Fruit fly (Drosophila melanogaster) whole organism, embryonic: ENCODE data around the gene CG31021.

ENCODE experiments used
- Ada2b ChIP-seq: fragments of 200-800 bp; sonication (Bioruptor generic); IDR thresholded peaks from 2 replicates; pipeline ENCODE4 v1.3.6; 2022; ENCODE audit warnings: missing biosample characterization, missing genetic modification characterization
- BtbVII ChIP-seq: fragments of 200-800 bp; sonication (Bioruptor generic); optimal IDR thresholded peaks from 3 replicates; lab custom pipeline; 2017; ENCODE audit warnings: missing biosample characterization, mild to moderate bottlenecking, missing genetic modification characterization
- CG10366 ChIP-seq: fragments of 200-800 bp; sonication (Bioruptor generic); IDR thresholded peaks from 2 replicates; pipeline ENCODE4 v1.3.6; 2022; ENCODE audit warnings: missing biosample characterization, missing genetic modification characterization
- CG11398 ChIP-seq: fragments of 200-800 bp; sonication (Bioruptor generic); optimal IDR thresholded peaks from 2 replicates; lab custom pipeline; 2016; ENCODE audit warnings: missing biosample characterization, missing genetic modification characterization
- CG13296 ChIP-seq: fragments of 200-800 bp; sonication (Bioruptor generic); optimal IDR thresholded peaks from 3 replicates; lab custom pipeline; 2018; ENCODE audit warnings: missing biosample characterization, mild to moderate bottlenecking, missing genetic modification characterization
- CG15073 ChIP-seq: fragments of 200-800 bp; sonication (Bioruptor generic); optimal IDR thresholded peaks from 2 replicates; lab custom pipeline; 2016; ENCODE audit warnings: missing biosample characterization, missing genetic modification characterization
- CG1603 ChIP-seq: fragments of 200-800 bp; sonication (Bioruptor generic); optimal IDR thresholded peaks from 2 replicates; lab custom pipeline; 2019; ENCODE audit warnings: missing biosample characterization, mild to moderate bottlenecking, missing genetic modification characterization, moderate library complexity
- CG17328 ChIP-seq: fragments of 200-800 bp; sonication (Bioruptor generic); IDR thresholded peaks from 2 replicates; pipeline ENCODE4 v1.3.6; 2022; ENCODE audit warnings: missing biosample characterization, missing genetic modification characterization
- CG17802 ChIP-seq: fragments of 200-800 bp; sonication (Bioruptor generic); optimal IDR thresholded peaks from 2 replicates; lab custom pipeline; 2018; ENCODE audit warnings: missing biosample characterization, mild to moderate bottlenecking, missing genetic modification characterization, moderate library complexity
- CG1792 ChIP-seq: fragments of 200-800 bp; sonication (Bioruptor generic); optimal IDR thresholded peaks from 2 replicates; lab custom pipeline; 2016; ENCODE audit warnings: missing biosample characterization, missing genetic modification characterization
- CG32532 ChIP-seq: fragments of 200-800 bp; sonication (Bioruptor generic); IDR thresholded peaks from 2 replicates; pipeline ENCODE4 v1.3.6; 2022; ENCODE audit warnings: missing biosample characterization, missing genetic modification characterization
- CG42726 ChIP-seq: fragments of 200-800 bp; sonication (Bioruptor generic); IDR thresholded peaks from 2 replicates; pipeline ENCODE4 v1.3.6; 2022; ENCODE audit warnings: missing biosample characterization, missing genetic modification characterization; ENCODE audit not compliant: partially characterized antibody
- CG5953 ChIP-seq: fragments of 200-800 bp; sonication (Bioruptor generic); IDR thresholded peaks from 2 replicates; pipeline ENCODE4 v1.3.6; 2022; ENCODE audit warnings: missing biosample characterization, missing genetic modification characterization
- CG6272 ChIP-seq: fragments of 200-800 bp; sonication (Bioruptor generic); IDR thresholded peaks from 2 replicates; pipeline ENCODE4 v1.3.6; 2022; ENCODE audit warnings: missing biosample characterization, missing genetic modification characterization
- CG8765 ChIP-seq: fragments of 200-800 bp; sonication (Bioruptor generic); IDR thresholded peaks from 2 replicates; pipeline ENCODE4 v1.3.6; 2022; ENCODE audit warnings: missing biosample characterization, missing genetic modification characterization
- CG9876 ChIP-seq: fragments of 200-800 bp; sonication (Bioruptor generic); optimal IDR thresholded peaks from 2 replicates; lab custom pipeline; 2016; ENCODE audit warnings: missing biosample characterization, missing genetic modification characterization
- CkIIα-i1 ChIP-seq: fragments of 200-800 bp; sonication (Bioruptor generic); IDR thresholded peaks from 2 replicates; pipeline ENCODE4 v1.3.6; 2022; ENCODE audit warnings: missing biosample characterization, missing genetic modification characterization
- Dfd ChIP-seq, 2 experiments: fragments of >200 bp; optimal IDR thresholded peaks; 2 replicates each; lab custom pipeline; 2017; ENCODE audit warnings: missing biosample characterization in 2 of 2, missing genetic modification characterization in 2 of 2
- Dll ChIP-seq: fragments of 200-800 bp; sonication (Bioruptor generic); IDR thresholded peaks from 4 replicates; pipeline ENCODE4 v1.3.6; 2022; ENCODE audit warnings: missing biosample characterization, missing genetic modification characterization; ENCODE audit not compliant: partially characterized antibody
- Ets65A ChIP-seq: fragments of 200-800 bp; sonication (Bioruptor generic); peaks from one replicate; lab custom pipeline; 2016; ENCODE audit warnings: missing biosample characterization, missing genetic modification characterization
- Fer3 ChIP-seq: fragments of 200-800 bp; sonication (Bioruptor generic); optimal IDR thresholded peaks from 2 replicates; lab custom pipeline; 2018; ENCODE audit warnings: missing biosample characterization, mild to moderate bottlenecking, missing genetic modification characterization, moderate library complexity
- HLHmδ ChIP-seq: fragments of 200-800 bp; sonication (Bioruptor generic); optimal IDR thresholded peaks from 2 replicates; lab custom pipeline; 2018; ENCODE audit warnings: missing biosample characterization, mild to moderate bottlenecking, missing genetic modification characterization, moderate library complexity
- Max ChIP-seq: fragments of 200-800 bp; sonication (Bioruptor generic); optimal IDR thresholded peaks from 2 replicates; lab custom pipeline; 2016; ENCODE audit warnings: missing biosample characterization, mild to moderate bottlenecking, missing genetic modification characterization
- Neu2 ChIP-seq: fragments of 200-800 bp; sonication (Bioruptor generic); optimal IDR thresholded peaks from 3 replicates; lab custom pipeline; 2016; ENCODE audit warnings: missing biosample characterization, missing genetic modification characterization, borderline replicate concordance
- Nf-YC ChIP-seq: fragments of 200-800 bp; optimal IDR thresholded peaks from 3 replicates; lab custom pipeline; 2019; ENCODE audit warnings: missing biosample characterization, mild to moderate bottlenecking, missing genetic modification characterization, moderate library complexity
- Sry-δ ChIP-seq: fragments of 200-800 bp; sonication (Bioruptor generic); optimal IDR thresholded peaks from 2 replicates; lab custom pipeline; 2016; ENCODE audit warnings: missing biosample characterization, missing genetic modification characterization
- Tbp ChIP-seq: fragments of >200 bp; optimal IDR thresholded peaks from 2 replicates; lab custom pipeline; 2018; ENCODE audit warnings: missing biosample characterization, missing genetic modification characterization
- Xrp1 ChIP-seq: fragments of 200-800 bp; sonication (Bioruptor generic); IDR thresholded peaks from 2 replicates; pipeline ENCODE4 v1.3.6; 2022; ENCODE audit warnings: missing biosample characterization, missing genetic modification characterization
- chif ChIP-seq, 2 experiments: fragments of 200-800 bp; sonication (Bioruptor generic); optimal IDR thresholded peaks; 3 replicates each; lab custom pipeline; 2016; ENCODE audit warnings: missing biosample characterization in 2 of 2, missing genetic modification characterization in 2 of 2
- crp ChIP-seq, 2 experiments: fragments of 200-800 bp; sonication (Bioruptor generic); optimal IDR thresholded peaks; 2 replicates in 1 of 2; 3 replicates in 1 of 2; lab custom pipeline; 2017; ENCODE audit warnings: missing biosample characterization in 2 of 2, missing genetic modification characterization in 2 of 2, mild to moderate bottlenecking in 1 of 2, moderate library complexity in 1 of 2
- dimm ChIP-seq: fragments of 200-800 bp; sonication (Bioruptor generic); IDR thresholded peaks from 2 replicates; pipeline ENCODE4 v1.3.6; 2022; ENCODE audit warnings: missing biosample characterization, missing genetic modification characterization
- dmrt99B ChIP-seq: fragments of 200-800 bp; sonication (Bioruptor generic); optimal IDR thresholded peaks from 2 replicates; lab custom pipeline; 2018; ENCODE audit warnings: missing biosample characterization, mild to moderate bottlenecking, missing genetic modification characterization, moderate library complexity
- fd3F ChIP-seq: fragments of 200-800 bp; sonication (Bioruptor generic); optimal IDR thresholded peaks from 2 replicates; lab custom pipeline; 2018; ENCODE audit warnings: missing biosample characterization, mild to moderate bottlenecking, missing genetic modification characterization, moderate library complexity
- fd96Cb ChIP-seq: fragments of 200-800 bp; sonication (Bioruptor generic); optimal IDR thresholded peaks from 2 replicates; lab custom pipeline; 2018; ENCODE audit warnings: missing biosample characterization, mild to moderate bottlenecking, missing genetic modification characterization, moderate library complexity
- gt ChIP-seq: fragments of 200-800 bp; sonication (Bioruptor generic); IDR thresholded peaks from 2 replicates; pipeline ENCODE4 v1.3.6; 2022; ENCODE audit warnings: missing biosample characterization, missing genetic modification characterization
- hb ChIP-seq: fragments of 200-800 bp; sonication (Bioruptor generic); IDR thresholded peaks from 3 replicates; pipeline ENCODE4 v1.3.6; 2022; ENCODE audit warnings: missing biosample characterization, missing genetic modification characterization; ENCODE audit not compliant: partially characterized antibody
- jumu ChIP-seq: fragments of 200-800 bp; sonication (Bioruptor generic); optimal IDR thresholded peaks from 3 replicates; lab custom pipeline; 2016; ENCODE audit warnings: missing biosample characterization, missing genetic modification characterization
- lmd ChIP-seq: fragments of 200-800 bp; sonication (Bioruptor generic); IDR thresholded peaks from 2 replicates; pipeline ENCODE4 v1.3.6; 2022; ENCODE audit warnings: missing biosample characterization, missing genetic modification characterization
- luna ChIP-seq: fragments of 200-800 bp; sonication (Bioruptor generic); optimal IDR thresholded peaks from 2 replicates; lab custom pipeline; 2016; ENCODE audit warnings: missing biosample characterization, missing genetic modification characterization
- nerfin-2 ChIP-seq: fragments of 200-800 bp; sonication (Bioruptor generic); IDR thresholded peaks from 2 replicates; pipeline ENCODE4 v1.3.6; 2022; ENCODE audit warnings: missing biosample characterization, missing genetic modification characterization; ENCODE audit not compliant: partially characterized antibody
- odd ChIP-seq: fragments of 200-800 bp; sonication (Bioruptor generic); optimal IDR thresholded peaks from 2 replicates; lab custom pipeline; 2017; ENCODE audit warnings: missing biosample characterization, mild to moderate bottlenecking, missing genetic modification characterization
- pzg ChIP-seq: fragments of 200-800 bp; sonication (Bioruptor generic); optimal IDR thresholded peaks from 3 replicates; lab custom pipeline; 2018; ENCODE audit warnings: missing biosample characterization, mild to moderate bottlenecking, missing genetic modification characterization, moderate library complexity
- row ChIP-seq: fragments of 200-800 bp; sonication (Bioruptor generic); IDR thresholded peaks from 3 replicates; pipeline ENCODE4 v1.3.6; 2022; ENCODE audit warnings: missing biosample characterization, missing genetic modification characterization
- shn ChIP-seq: fragments of 200-800 bp; sonication (Bioruptor generic); optimal IDR thresholded peaks from 3 replicates; lab custom pipeline; 2016; ENCODE audit warnings: missing biosample characterization, missing genetic modification characterization
- sna ChIP-seq: fragments of 200-800 bp; sonication (Bioruptor generic); IDR thresholded peaks from 2 replicates; pipeline ENCODE4 v1.3.6; 2022; ENCODE audit warnings: missing biosample characterization, missing genetic modification characterization; ENCODE audit not compliant: partially characterized antibody
- tap ChIP-seq: fragments of 200-800 bp; optimal IDR thresholded peaks from 3 replicates; lab custom pipeline; 2019; ENCODE audit warnings: missing biosample characterization, mild to moderate bottlenecking, missing genetic modification characterization, moderate library complexity
- tup ChIP-seq: fragments of 200-800 bp; sonication (Bioruptor generic); optimal IDR thresholded peaks from 2 replicates; lab custom pipeline; 2016; ENCODE audit warnings: missing biosample characterization, mild to moderate bottlenecking, missing genetic modification characterization, moderate library complexity
- wdn ChIP-seq: fragments of 200-800 bp; sonication (Bioruptor generic); IDR thresholded peaks from 2 replicates; pipeline ENCODE4 v1.3.6; 2022; ENCODE audit warnings: missing biosample characterization, missing genetic modification characterization
- zfh1 ChIP-seq: fragments of 200-800 bp; sonication (Bioruptor generic); IDR thresholded peaks from 3 replicates; pipeline ENCODE4 v1.3.6; 2022; ENCODE audit warnings: missing biosample characterization, missing genetic modification characterization

CG31021 gene

DNA sequence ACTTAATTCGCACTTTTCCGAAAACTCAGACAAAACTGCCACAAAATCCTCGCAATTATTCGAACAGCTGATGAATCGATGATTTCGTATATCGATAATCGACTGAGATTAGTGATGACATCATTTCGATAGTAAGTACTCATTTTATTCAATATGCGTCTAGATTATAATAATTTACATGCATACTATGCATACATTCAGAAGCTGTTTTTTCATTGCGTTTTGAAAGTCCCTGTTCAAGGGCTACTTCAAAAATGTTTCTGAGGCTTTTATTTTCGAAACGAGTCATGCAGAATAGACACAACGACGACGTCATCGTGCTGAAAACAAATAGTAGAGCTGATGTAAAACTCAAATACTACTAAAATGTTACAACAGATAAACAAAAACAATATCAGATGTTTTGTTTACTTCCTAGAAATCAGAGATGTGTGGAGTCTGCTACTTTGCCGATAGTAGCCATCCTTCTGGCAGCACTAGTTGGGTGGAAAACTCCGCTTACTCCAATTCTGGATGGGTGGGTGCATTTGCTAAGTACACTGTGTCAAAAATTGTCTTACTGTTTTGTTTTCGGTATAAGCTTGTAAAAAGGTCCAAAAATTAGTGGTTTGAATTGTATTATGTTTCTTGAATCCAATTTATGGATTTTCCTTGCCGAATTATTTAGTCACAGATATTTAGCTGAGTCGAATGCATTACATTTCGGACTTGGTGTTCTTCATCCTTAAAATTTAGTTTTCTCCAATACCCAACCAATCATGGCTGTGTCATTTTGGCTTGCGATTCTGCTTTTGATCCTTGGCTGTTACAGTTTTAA lies at the start of gene CG31021, which contains the start of gene CG2246 (continued):
- TF ChIP-seq CG10366 (GFP tag; lab: Robert Waterston, UW) (no peak; the same call in 1 of the 2 replicates), wdn (GFP tag; lab: Robert Waterston, UW) (no peak), CkIIα-i1 (GFP tag; lab: Robert Waterston, UW) (no peak), dimm (GFP tag; lab: Robert Waterston, UW) (no peak), Dfd (GFP tag; optimal IDR thresholded peaks at IDR 0.05; lab: Kevin White, UChicago) (no peak), CG8765 (GFP tag; lab: Robert Waterston, UW) (no peak), Ets65A (GFP tag; lab: Kevin White, UChicago) (peak; percentile 99), row (GFP tag; lab: Robert Waterston, UW) (peak; percentile 90), CG1792 (GFP tag; lab: Kevin White, UChicago) (peak; percentile 25), lmd (GFP tag; lab: Robert Waterston, UW) (peak; percentile 36; the same call in 1 of the 2 replicates), Nf-YC (tag; lab: Kevin White, UChicago) (peak; percentile 35), CG42726 (GFP tag; lab: Robert Waterston, UW) (peak; percentile 93), tup (GFP tag; lab: Kevin White, UChicago) (no peak), crp (GFP tag; optimal IDR thresholded peaks at IDR 0.05; lab: Kevin White, UChicago) (peak; percentile 58 to 90), hb (0 out of 3 replicates have a peak, but pooled peaks have one; percentile 73), Neu2 (GFP tag; lab: Kevin White, UChicago) (no peak), Ada2b (GFP tag; lab: Robert Waterston, UW) (peak; percentile 16; the same call in 1 of the 2 replicates), Max (GFP tag; lab: Kevin White, UChicago) (peak; percentile 49), CG1603 (peak; percentile 79), pzg (GFP tag; lab: Kevin White, UChicago) (peak; percentile 92), fd96Cb (tag; lab: Kevin White, UChicago) (peak; percentile 24), dmrt99B (peak; percentile 41), Tbp (GFP tag; lab: Kevin White, UChicago) (no peak), chif (GFP tag; optimal IDR thresholded peaks at IDR 0.05; lab: Kevin White, UChicago) (peak; percentile 43 to 70), CG17802 (tag; lab: Kevin White, UChicago) (no peak), zfh1 (GFP tag; lab: Robert Waterston, UW) (peak; percentile 37; the same call in 2 of the 3 replicates), CG15073 (no peak), Sry-δ (GFP tag; lab: Kevin White, UChicago) (peak; percentile 99), CG5953 (GFP tag; lab: Robert Waterston, UW) (no peak), shn (peak; percentile 66), CG6272 (peak; percentile 64), CG32532 (peak; percentile 72), Dll (GFP tag; lab: Robert Waterston, UW) (peak; percentile 87), fd3F (no peak), odd (GFP tag; lab: Kevin White, UChicago) (no peak), tap (tag; lab: Kevin White, UChicago) (no peak), CG9876 (GFP tag; lab: Kevin White, UChicago) (peak; percentile 63), gt (no peak), luna (GFP tag; lab: Kevin White, UChicago) (peak; percentile 4), CG13296 (GFP tag; lab: Kevin White, UChicago) (no peak), Xrp1 (GFP tag; lab: Robert Waterston, UW) (no peak), CG17328 (GFP tag; lab: Robert Waterston, UW) (peak; percentile 51), jumu (GFP tag; lab: Kevin White, UChicago) (peak; percentile 85), HLHmδ (GFP tag; lab: Kevin White, UChicago) (no peak), nerfin-2 (GFP tag; lab: Robert Waterston, UW) (peak; percentile 71), sna (peak; percentile 80), Fer3 (tag; lab: Kevin White, UChicago) (no peak), BtbVII (GFP tag; lab: Kevin White, UChicago) (no peak), CG11398 (no peak)
